Worm (Caenorhabditis elegans) whole organism, mixed stage, embryonic: Measurements from ENCODE around the gene nrde-4.

Source experiments
- ceh-83 ChIP-seq: fragments of 200-800 bp; sonication (Bioruptor generic); optimal IDR thresholded peaks from 2 replicates; lab custom pipeline; 2018; ENCODE audit warnings: mild to moderate bottlenecking, missing genetic modification characterization, missing compliant biosample characterization
- lsy-2 ChIP-seq: fragments of 150-350 bp; optimal IDR thresholded peaks from 2 replicates; lab custom pipeline; 2014; ENCODE audit warnings: missing biosample characterization, missing genetic modification characterization
- nhr-28 ChIP-seq: fragments of 150-350 bp; optimal IDR thresholded peaks from 2 replicates; lab custom pipeline; 2014; ENCODE audit warnings: missing biosample characterization, missing genetic modification characterization
- nhr-76 ChIP-seq: sonication (generic microtip); optimal IDR thresholded peaks from 2 replicates; lab custom pipeline; 2017; ENCODE audit warnings: missing biosample characterization, missing genetic modification characterization
- pha-4 ChIP-seq: fragments of 150-350 bp; optimal IDR thresholded peaks from 2 replicates; lab custom pipeline; 2018; ENCODE audit warnings: missing biosample characterization, missing genetic modification reagents, missing genetic modification characterization
- snpc-4 ChIP-seq: fragments of 150-350 bp; optimal IDR thresholded peaks from 2 replicates; lab custom pipeline; 2014; ENCODE audit warnings: missing biosample characterization, missing genetic modification characterization
- tbx-8 ChIP-seq: fragments of 200-800 bp; sonication (Bioruptor generic); optimal IDR thresholded peaks from 2 replicates; lab custom pipeline; 2018; ENCODE audit warnings: mild to moderate bottlenecking, missing genetic modification characterization, moderate library complexity, missing compliant biosample characterization
- unc-62 ChIP-seq: fragments of 150-350 bp; optimal IDR thresholded peaks from 2 replicates; lab custom pipeline; 2014; ENCODE audit warnings: missing biosample characterization, missing genetic modification reagents, missing genetic modification characterization
- ztf-11 ChIP-seq: fragments of 150-350 bp; optimal IDR thresholded peaks from 2 replicates; lab custom pipeline; 2014; ENCODE audit warnings: missing biosample characterization, missing genetic modification characterization

ce11 chrIV:7698320-7698719 is 44.3 kb upstream of the nrde-4 start, which contains the start of gene flp-13:
- TF ChIP-seq snpc-4 (tag; lab: Kevin White, UChicago) (no peak), lsy-2 (tag; lab: Kevin White, UChicago) (no peak), ztf-11 (tag; lab: Kevin White, UChicago) (no peak), nhr-28 (tag; lab: Kevin White, UChicago) (no peak), tbx-8 (GFP tag; lab: Kevin White, UChicago) (no peak), pha-4 (tag; lab: Kevin White, UChicago) (no peak), unc-62 (GFP tag; lab: Kevin White, UChicago) (no peak), ceh-83 (GFP tag; lab: Kevin White, UChicago) (no peak), nhr-76 (tag; lab: Kevin White, UChicago) (no peak)
